Fruit fly (Drosophila melanogaster): ENCODE data around the gene CG43954.

dm6 chr3L:16708738-16709350 is 2.6 kb downstream of the CG43954 start:
- TF ChIP-seq CG9139 (GFP tag; optimal IDR thresholded peaks at IDR 0.05) (no peak), CG31627 (GFP tag; optimal IDR thresholded peaks at IDR 0.05) (no peak), CG1621 (tag; optimal IDR thresholded peaks at IDR 0.05) (no peak), Hr4 (GFP tag; optimal IDR thresholded peaks at IDR 0.05) (no peak), pdm3 (GFP tag; optimal IDR thresholded peaks at IDR 0.05) (no peak), Smox (GFP tag; optimal IDR thresholded peaks at IDR 0.05) (no peak), CG8632 (GFP tag; optimal IDR thresholded peaks at IDR 0.05) (no peak), Eip75B (GFP tag; optimal IDR thresholded peaks at IDR 0.05) (no peak)

Measured in whole organism, prepupa.